Fruit fly (Drosophila melanogaster): ENCODE data around the gene CG42654.

CG42654 gene

dm6 chr3L:19914833-19915232, 39.5 kb downstream of the CG42654 start, which contains the start of gene Rpn1 (continued):
- TF ChIP-seq cad (GFP tag; optimal IDR thresholded peaks at IDR 0.05) (no peak), CG30020 (tag; optimal IDR thresholded peaks at IDR 0.05) (peak; percentile 36), vnd (GFP tag; IDR thresholded peaks at IDR 0.05; ENCODE audit: partially characterized antibody) (0 out of 3 replicates have a peak, but pooled peaks have one; percentile 33), Ets97D (GFP tag; optimal IDR thresholded peaks at IDR 0.05) (peak; percentile 64), D19A (tag; optimal IDR thresholded peaks at IDR 0.05) (no peak), CG12219 (GFP tag; optimal IDR thresholded peaks at IDR 0.05) (no peak), CG34224 (GFP tag; IDR thresholded peaks at IDR 0.05; ENCODE audit: partially characterized antibody) (peak; percentile 54; the same call in 2 of the 3 replicates), sens (GFP tag) (peak; percentile 30)

dm6 chr3L:19913328-19913936, 40.9 kb downstream of the CG42654 start, which contains the start of gene Mtr3:
TSS of gene Mtr3 (minus strand) at chr3L:19913715.
- TF ChIP-seq crp (GFP tag; optimal IDR thresholded peaks at IDR 0.05) (no peak), MBD-R2 (GFP tag; IDR thresholded peaks at IDR 0.05) (peak; percentile 29; the same call in 1 of the 2 replicates), slp2 (GFP tag; optimal IDR thresholded peaks at IDR 0.05) (no peak), jigr1 (GFP tag; IDR thresholded peaks at IDR 0.05) (no peak), grau (tag; optimal IDR thresholded peaks at IDR 0.05) (no peak), MESR4 (GFP tag; optimal IDR thresholded peaks at IDR 0.05) (peak; percentile 62), Dref (GFP tag; IDR thresholded peaks at IDR 0.05) (peak; percentile 58), stwl (tag; optimal IDR thresholded peaks at IDR 0.05) (peak; percentile 2), ato (GFP tag; IDR thresholded peaks at IDR 0.05; ENCODE audit: partially characterized antibody) (no peak), BEAF-32 (GFP tag; optimal IDR thresholded peaks at IDR 0.05) (peak; percentile 27), CG11560 (tag; IDR thresholded peaks at IDR 0.05) (no peak), CG2116 (GFP tag; optimal IDR thresholded peaks at IDR 0.05) (peak; percentile 57), CG9817 (tag; optimal IDR thresholded peaks at IDR 0.05) (no peak), CG12236 (GFP tag; optimal IDR thresholded peaks at IDR 0.05) (no peak), cad (GFP tag; optimal IDR thresholded peaks at IDR 0.05) (no peak), prd (optimal IDR thresholded peaks at IDR 0.05) (no peak), prd (GFP tag; IDR thresholded peaks at IDR 0.05) (no peak), CG12155 (GFP tag; optimal IDR thresholded peaks at IDR 0.05) (no peak), CG13287 (GFP tag; IDR thresholded peaks at IDR 0.05; ENCODE audit: partially characterized antibody) (peak; percentile 58), tio (GFP tag; optimal IDR thresholded peaks at IDR 0.05) (no peak), pzg (GFP tag; optimal IDR thresholded peaks at IDR 0.05) (peak; percentile 14), unc-4 (GFP tag; IDR thresholded peaks at IDR 0.05; ENCODE audit: partially characterized antibody) (peak; percentile 52), ewg (GFP tag; optimal IDR thresholded peaks at IDR 0.05) (no peak), peb (GFP tag; IDR thresholded peaks at IDR 0.05) (no peak), psq (GFP tag; optimal IDR thresholded peaks at IDR 0.05) (no peak), maf-S (GFP tag; optimal IDR thresholded peaks at IDR 0.05) (no peak), cato (GFP tag; optimal IDR thresholded peaks at IDR 0.05; ENCODE audit: borderline replicate concordance) (no peak), CG9215 (GFP tag; IDR thresholded peaks at IDR 0.05) (no peak), Scr (GFP tag; IDR thresholded peaks at IDR 0.05; ENCODE audit: partially characterized antibody) (peak; percentile 39; the same call in 1 of the 2 replicates), dysf (GFP tag; IDR thresholded peaks at IDR 0.05) (no peak), HmgZ (tag; optimal IDR thresholded peaks at IDR 0.05) (no peak), C15 (GFP tag; IDR thresholded peaks at IDR 0.05) (no peak), Dp (GFP tag; optimal IDR thresholded peaks at IDR 0.05) (peak; percentile 79), kah (GFP tag; optimal IDR thresholded peaks at IDR 0.05) (peak; percentile 92), E2f2 (GFP tag; IDR thresholded peaks at IDR 0.05) (peak; percentile 80), zen2 (GFP tag; IDR thresholded peaks at IDR 0.05; ENCODE audit: partially characterized antibody) (no peak), Lhr (GFP tag; optimal IDR thresholded peaks at IDR 0.05) (no peak), Dll (GFP tag; IDR thresholded peaks at IDR 0.05; ENCODE audit: partially characterized antibody) (peak; percentile 58; the same call in 2 of the 4 replicates), Dip2 (GFP tag; IDR thresholded peaks at IDR 0.05) (no peak), CG7963 (GFP tag; IDR thresholded peaks at IDR 0.05; ENCODE audit: partially characterized antibody) (no peak), CG9797 (GFP tag; optimal IDR thresholded peaks at IDR 0.05) (peak; percentile 6)

All from whole organism, embryonic.